Worm (Caenorhabditis elegans): ENCODE data around the gene F36H5.13.
"Not testable (repeated sequence)": the region's sequence is repeated elsewhere in the genome, so short reads cannot be mapped to it uniquely, and the experiment has no call there.

DNA sequence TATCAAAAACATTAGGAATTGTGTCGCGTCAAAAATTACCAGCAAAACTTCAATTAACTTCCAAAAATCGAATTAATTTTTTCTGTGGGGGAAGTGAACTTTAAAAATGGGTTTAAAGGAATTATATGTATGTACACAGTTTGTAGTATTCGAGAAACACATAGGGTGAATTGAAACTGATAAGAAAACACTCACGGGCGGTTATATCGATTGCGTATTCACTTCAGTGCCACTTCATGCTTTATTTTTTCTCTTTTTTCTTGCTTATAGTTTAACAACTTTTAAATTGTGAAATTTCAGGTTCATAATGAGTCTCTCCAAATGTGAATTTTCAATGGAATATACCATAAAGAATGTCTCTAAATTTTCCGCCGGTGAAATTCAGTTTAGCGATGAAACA lies 21.0 kb upstream of the F36H5.13 start, which contains the start of gene math-26:
- TF ChIP-seq med-1 (GFP tag; optimal IDR thresholded peaks at IDR 0.05; ENCODE audit: insufficient read depth); ref-1 (GFP tag; conservative IDR thresholded peaks at IDR 0.05); flt-1 (GFP tag; IDR thresholded peaks at IDR 0.05); cog-1 (tag; optimal IDR thresholded peaks at IDR 0.05); T22C8.4 (GFP tag; IDR thresholded peaks at IDR 0.05): not testable (repeated sequence)

All from whole organism, midembryonic.